Worm (Caenorhabditis elegans) whole organism, mixed stage, embryonic: Measurements from ENCODE around the gene Y37E11B.6.

Experiments used
- M03D4.4 ChIP-seq: sonication (generic microtip); optimal IDR thresholded peaks from 2 replicates; lab custom pipeline; 2017; ENCODE audit warnings: mild to moderate bottlenecking, missing genetic modification characterization, missing compliant biosample characterization
- bed-3 ChIP-seq: fragments of 200-800 bp; sonication (Bioruptor generic); optimal IDR thresholded peaks from 3 replicates; lab custom pipeline; 2018; ENCODE audit warnings: mild to moderate bottlenecking, missing genetic modification characterization, moderate library complexity, missing compliant biosample characterization
- blmp-1 ChIP-seq: fragments of 150-350 bp; optimal IDR thresholded peaks from 2 replicates; lab custom pipeline; 2014; ENCODE audit warnings: missing biosample characterization, missing genetic modification characterization
- ceh-39 ChIP-seq: fragments of 150-350 bp; optimal IDR thresholded peaks from 2 replicates; lab custom pipeline; 2014; ENCODE audit warnings: missing biosample characterization, missing genetic modification characterization
- ceh-83 ChIP-seq: fragments of 200-800 bp; sonication (Bioruptor generic); optimal IDR thresholded peaks from 2 replicates; lab custom pipeline; 2018; ENCODE audit warnings: mild to moderate bottlenecking, missing genetic modification characterization, missing compliant biosample characterization
- ces-1 ChIP-seq: fragments of 150-350 bp; optimal IDR thresholded peaks from 2 replicates; lab custom pipeline; 2014; ENCODE audit warnings: missing biosample characterization, missing genetic modification reagents, missing genetic modification characterization
- cnd-1 ChIP-seq: fragments of 200-800 bp; sonication (Bioruptor generic); optimal IDR thresholded peaks from 2 replicates; lab custom pipeline; 2018; ENCODE audit warnings: mild to moderate bottlenecking, missing genetic modification characterization, missing compliant biosample characterization
- drap-1 ChIP-seq: fragments of 200-800 bp; sonication (Bioruptor generic); optimal IDR thresholded peaks from 3 replicates; lab custom pipeline; 2018; ENCODE audit warnings: mild to moderate bottlenecking, missing genetic modification characterization, missing compliant biosample characterization
- elt-3 ChIP-seq: fragments of 150-350 bp; optimal IDR thresholded peaks from 2 replicates; lab custom pipeline; 2014; ENCODE audit warnings: missing biosample characterization, missing genetic modification characterization
- flh-1 ChIP-seq: fragments of 200-800 bp; sonication (Bioruptor generic); optimal IDR thresholded peaks from 2 replicates; lab custom pipeline; 2018; ENCODE audit warnings: mild to moderate bottlenecking, missing genetic modification characterization, moderate library complexity, missing compliant biosample characterization
- ham-2 ChIP-seq: fragments of 200-800 bp; sonication (Bioruptor generic); optimal IDR thresholded peaks from 2 replicates; lab custom pipeline; 2018; ENCODE audit warnings: mild to moderate bottlenecking, missing genetic modification characterization, missing compliant biosample characterization
- hlh-1 ChIP-seq: fragments of 150-350 bp; optimal IDR thresholded peaks from 2 replicates; lab custom pipeline; 2014; ENCODE audit warnings: missing biosample characterization, missing genetic modification reagents, missing genetic modification characterization
- lin-13 ChIP-seq: fragments of 150-350 bp; optimal IDR thresholded peaks from 2 replicates; lab custom pipeline; 2014; ENCODE audit warnings: missing biosample characterization, missing genetic modification characterization
- lsy-2 ChIP-seq: fragments of 150-350 bp; optimal IDR thresholded peaks from 2 replicates; lab custom pipeline; 2014; ENCODE audit warnings: missing biosample characterization, missing genetic modification characterization
- mab-5 ChIP-seq: fragments of 150-350 bp; optimal IDR thresholded peaks from 2 replicates; lab custom pipeline; 2014; ENCODE audit warnings: missing biosample characterization, missing genetic modification characterization
- mep-1 ChIP-seq: fragments of 150-350 bp; optimal IDR thresholded peaks from 2 replicates; lab custom pipeline; 2017; ENCODE audit warnings: missing biosample characterization, missing genetic modification reagents, missing genetic modification characterization, inconsistent platforms
- nhr-2 ChIP-seq: fragments of 150-350 bp; optimal IDR thresholded peaks from 2 replicates; lab custom pipeline; 2014; ENCODE audit warnings: missing biosample characterization, missing genetic modification characterization
- nhr-237 ChIP-seq: fragments of 150-350 bp; optimal IDR thresholded peaks from 2 replicates; lab custom pipeline; 2014; ENCODE audit warnings: missing biosample characterization, missing genetic modification characterization
- nhr-28 ChIP-seq: fragments of 150-350 bp; optimal IDR thresholded peaks from 2 replicates; lab custom pipeline; 2014; ENCODE audit warnings: missing biosample characterization, missing genetic modification characterization
- nhr-76 ChIP-seq: sonication (generic microtip); optimal IDR thresholded peaks from 2 replicates; lab custom pipeline; 2017; ENCODE audit warnings: missing biosample characterization, missing genetic modification characterization
- pha-4 ChIP-seq: fragments of 150-350 bp; optimal IDR thresholded peaks from 2 replicates; lab custom pipeline; 2018; ENCODE audit warnings: missing biosample characterization, missing genetic modification reagents, missing genetic modification characterization
- sem-2 ChIP-seq: fragments of 200-800 bp; sonication (Bioruptor generic); optimal IDR thresholded peaks from 2 replicates; lab custom pipeline; 2018; ENCODE audit warnings: mild to moderate bottlenecking, missing genetic modification characterization, missing compliant biosample characterization
- snpc-4 ChIP-seq: fragments of 150-350 bp; optimal IDR thresholded peaks from 2 replicates; lab custom pipeline; 2014; ENCODE audit warnings: missing biosample characterization, missing genetic modification characterization
- sptf-1 ChIP-seq: sonication (generic microtip); optimal IDR thresholded peaks from 2 replicates; lab custom pipeline; 2017; ENCODE audit warnings: mild to moderate bottlenecking, missing genetic modification characterization, moderate library complexity, missing compliant biosample characterization
- tbx-8 ChIP-seq: fragments of 200-800 bp; sonication (Bioruptor generic); optimal IDR thresholded peaks from 2 replicates; lab custom pipeline; 2018; ENCODE audit warnings: mild to moderate bottlenecking, missing genetic modification characterization, moderate library complexity, missing compliant biosample characterization
- unc-120 ChIP-seq: sonication (generic microtip); optimal IDR thresholded peaks from 2 replicates; lab custom pipeline; 2017; ENCODE audit warnings: missing genetic modification characterization, missing compliant biosample characterization; ENCODE audit not compliant: poor library complexity, severe bottlenecking
- unc-39 ChIP-seq: fragments of 150-350 bp; optimal IDR thresholded peaks from 2 replicates; lab custom pipeline; 2014; ENCODE audit warnings: missing biosample characterization, missing genetic modification characterization
- unc-62 ChIP-seq: fragments of 150-350 bp; optimal IDR thresholded peaks from 2 replicates; lab custom pipeline; 2014; ENCODE audit warnings: missing biosample characterization, missing genetic modification reagents, missing genetic modification characterization
- zip-8 ChIP-seq: fragments of 150-350 bp; optimal IDR thresholded peaks from 2 replicates; lab custom pipeline; 2014; ENCODE audit warnings: missing biosample characterization, missing genetic modification characterization

Gene Y37E11B.6

DNA sequence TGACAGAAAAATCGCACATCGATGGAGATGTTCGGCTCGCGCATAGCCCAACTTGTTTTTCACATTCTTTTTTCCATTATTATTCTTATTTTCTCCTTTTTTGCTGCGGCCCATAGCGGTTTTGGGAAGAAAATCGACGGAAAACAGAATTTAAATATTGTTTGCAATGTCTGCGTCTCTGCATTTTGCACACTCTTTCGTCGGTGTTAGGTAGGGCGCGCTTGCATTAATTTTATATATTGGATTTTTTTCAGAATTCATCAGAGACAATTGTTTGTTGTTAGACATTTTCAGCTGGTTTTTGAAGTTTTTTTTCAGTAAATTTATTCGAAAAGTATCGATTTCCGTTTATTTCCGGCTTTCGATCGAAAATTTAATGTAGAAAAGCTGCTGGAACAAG, at the start of gene Y37E11B.6:
Y37E11B.6 (minus strand) TSS at position 181 of the 400 bp plus-strand sequence.
- TF ChIP-seq ces-1 (GFP tag; lab: Kevin White, UChicago) (peak; percentile 72), ceh-83 (GFP tag; lab: Kevin White, UChicago) (no peak)

DNA sequence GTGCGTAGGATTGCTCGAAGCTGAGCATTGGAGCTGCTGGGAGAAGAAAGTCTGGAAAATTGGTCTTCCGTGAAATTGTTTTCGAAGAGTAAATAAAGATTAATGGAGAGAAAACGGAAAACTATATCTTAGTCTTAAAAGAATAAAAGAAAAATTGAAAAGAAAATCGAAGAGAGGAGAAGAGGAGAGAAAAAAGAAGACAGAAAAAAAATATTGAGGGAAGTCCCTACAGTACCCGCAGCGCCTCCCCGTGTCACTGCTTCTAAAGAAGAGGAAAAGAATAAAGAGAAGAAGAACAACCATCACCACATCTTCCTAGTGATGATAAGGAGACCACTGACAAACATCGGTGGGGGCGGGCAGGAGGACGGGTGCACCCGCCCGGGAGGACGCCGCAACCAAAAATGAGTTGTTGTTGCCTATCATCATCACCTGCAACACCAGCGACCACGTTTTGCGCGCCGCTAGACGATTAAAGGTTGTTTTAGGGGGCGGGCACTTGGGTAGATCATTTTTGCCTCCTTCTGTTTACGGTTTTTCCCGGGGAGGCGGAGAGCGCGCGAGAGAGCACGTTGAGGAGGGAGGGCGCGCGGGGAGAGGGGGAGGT, 49.6 kb upstream of the Y37E11B.6 start, which contains the start of gene CC8.2:
CC8.2 (minus strand) TSS at position 51 of the 607 bp plus-strand sequence.
- no peak for TF ChIP-seq cnd-1
- TF ChIP-seq ham-2 (GFP tag; lab: Kevin White, UChicago), result peak; percentile 15
- no peak for TF ChIP-seq nhr-28 (tag; lab: Kevin White, UChicago)
- TF ChIP-seq tbx-8 (GFP tag; lab: Kevin White, UChicago), result no peak
- TF ChIP-seq sem-2 (GFP tag; lab: Kevin White, UChicago), result no peak
- no peak for TF ChIP-seq unc-62 (GFP tag; lab: Kevin White, UChicago)
- peak; percentile 6 for TF ChIP-seq M03D4.4 (tag; lab: Kevin White, UChicago)
- TF ChIP-seq bed-3 (GFP tag; lab: Kevin White, UChicago), result no peak
- no peak for TF ChIP-seq nhr-76
- TF ChIP-seq lsy-2 (tag; lab: Kevin White, UChicago), result no peak
- TF ChIP-seq blmp-1, result no peak
- TF ChIP-seq drap-1 (GFP tag; lab: Kevin White, UChicago), result no peak
- TF ChIP-seq, all 35 proteins: peak for 2

- TF ChIP-seq unc-120 (tag; lab: Kevin White, UChicago) (peak; percentile 59), hlh-1 (peak; percentile 52), sptf-1 (tag; lab: Kevin White, UChicago) (no peak), ceh-39 (tag; lab: Kevin White, UChicago) (no peak), mep-1 (tag; lab: Kevin White, UChicago) (no peak)
Observed at ce11 chrIV:3647551-3647950, 48.4 kb upstream of the Y37E11B.6 start.

DNA sequence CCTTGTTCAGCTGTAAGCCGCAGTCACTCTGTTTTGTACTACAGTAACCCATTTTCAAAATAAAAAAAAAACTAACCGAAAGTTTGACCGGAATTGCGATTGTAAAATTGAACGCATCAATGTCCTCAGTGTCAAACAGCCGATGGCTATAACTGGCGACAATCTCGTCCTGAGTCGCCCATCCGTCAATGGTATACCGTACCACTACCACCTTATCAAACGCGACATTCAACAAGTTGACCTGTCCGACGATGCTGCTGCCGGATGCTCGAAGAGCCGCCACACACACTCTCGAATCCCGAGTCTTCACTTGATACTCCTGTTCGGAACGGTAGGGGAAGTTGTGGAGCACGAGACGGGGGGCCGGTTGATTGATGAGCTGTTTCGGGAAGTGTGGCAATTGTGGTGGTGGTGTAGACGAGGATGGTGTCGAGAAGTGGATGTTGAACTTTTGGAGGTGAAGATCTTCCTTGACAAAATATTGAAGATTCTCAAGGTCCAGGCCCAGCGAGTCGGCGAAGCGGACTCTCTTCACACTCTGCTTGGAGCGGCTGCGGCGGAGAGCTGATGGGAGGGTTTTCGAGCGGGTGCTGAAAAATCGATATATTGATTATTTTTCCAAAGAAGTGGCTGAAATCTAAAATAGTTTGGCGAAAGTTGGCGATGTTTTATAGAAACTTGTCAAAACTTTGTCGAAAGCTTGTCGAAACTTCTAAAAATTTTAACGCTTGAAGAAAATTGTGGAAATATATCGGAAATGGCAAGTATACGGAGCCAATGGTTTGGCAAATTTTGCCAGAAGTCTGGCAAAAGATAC, 47.4 kb upstream of the Y37E11B.6 start:
- TF ChIP-seq pha-4 (tag; lab: Kevin White, UChicago) (no peak), nhr-237 (tag; lab: Kevin White, UChicago) (no peak), blmp-1 (no peak), mab-5 (no peak), bed-3 (GFP tag; lab: Kevin White, UChicago) (no peak), ham-2 (GFP tag; lab: Kevin White, UChicago) (no peak), unc-39 (tag; lab: Kevin White, UChicago) (no peak)

DNA sequence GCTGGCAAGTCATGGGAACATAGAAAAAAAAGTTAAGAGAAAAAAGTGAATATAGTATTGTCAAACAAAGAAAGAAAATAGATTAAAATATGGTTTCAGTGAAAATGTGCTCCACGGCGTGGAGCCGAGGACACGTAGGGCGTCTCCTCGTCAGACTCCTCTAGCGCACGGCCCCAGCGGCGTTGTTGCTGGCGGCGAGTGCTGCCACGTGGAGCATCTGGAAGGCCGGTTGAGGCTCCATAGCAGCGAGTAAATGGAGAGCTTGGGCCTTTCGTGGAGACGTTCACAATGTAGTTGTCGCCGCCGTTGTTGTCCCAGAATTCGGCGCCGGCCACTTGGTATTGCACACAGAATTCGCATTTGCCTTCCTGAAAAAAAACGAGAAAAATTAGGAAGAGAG, 46.4 kb upstream of the Y37E11B.6 start:
- no peak for TF ChIP-seq ham-2 (GFP tag; lab: Kevin White, UChicago)
- no peak for TF ChIP-seq zip-8
- TF ChIP-seq mep-1 (tag; lab: Kevin White, UChicago), result no peak
- no peak for TF ChIP-seq snpc-4
- no peak for TF ChIP-seq flh-1 (GFP tag; lab: Kevin White, UChicago)
- no peak for TF ChIP-seq elt-3 (tag; lab: Kevin White, UChicago)
- TF ChIP-seq nhr-28 (tag; lab: Kevin White, UChicago), result no peak
- no peak for TF ChIP-seq nhr-2 (tag; lab: Kevin White, UChicago)
- no peak for TF ChIP-seq ces-1 (GFP tag; lab: Kevin White, UChicago)
- TF ChIP-seq pha-4 (tag; lab: Kevin White, UChicago), result no peak
- no peak for TF ChIP-seq ceh-39 (tag; lab: Kevin White, UChicago)
- TF ChIP-seq, all 35 proteins: peak for 0

DNA sequence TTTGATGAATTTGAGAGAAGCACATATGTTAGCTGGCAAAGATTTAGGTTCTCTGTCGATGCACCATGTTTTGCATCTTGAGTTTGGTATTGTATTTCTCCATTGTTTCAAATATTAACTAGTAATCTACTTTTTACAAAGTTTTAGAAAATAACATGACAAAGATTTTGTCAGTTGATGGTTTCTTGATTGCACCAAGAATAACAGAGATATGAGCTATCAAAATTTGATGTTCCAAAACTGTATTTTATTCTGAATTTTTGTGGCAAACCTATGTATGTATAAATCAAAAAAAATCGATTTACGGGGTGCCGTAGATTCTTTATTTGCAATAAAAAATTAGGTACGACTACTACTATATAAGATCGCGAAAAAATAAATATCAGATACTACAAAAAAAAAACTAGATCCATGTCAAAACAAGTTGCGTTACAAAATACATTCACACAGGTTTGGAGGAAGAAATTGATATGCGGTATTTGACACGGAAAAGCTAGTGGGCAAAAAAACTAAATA, 45.8 kb upstream of the Y37E11B.6 start:
- TF ChIP-seq nhr-2 (tag; lab: Kevin White, UChicago) (no peak), mab-5 (no peak), lin-13 (no peak)
